Worm (Caenorhabditis elegans) whole organism, L2 larva: ENCODE measurements around the gene arcp-1.
A peak's percentile ranks its signal among the peaks of the same experiment; 100 is the strongest.

Experiments
- F13H6.1 ChIP-seq: sonication (generic microtip); optimal IDR thresholded peaks from 2 replicates; lab custom pipeline; 2016; ENCODE audit warnings: missing genetic modification characterization, missing compliant biosample characterization
- mab-5 ChIP-seq: fragments of 150-350 bp; optimal IDR thresholded peaks from 2 replicates; lab custom pipeline; 2014; ENCODE audit warnings: missing biosample characterization, missing genetic modification characterization
- nhr-21 ChIP-seq: fragments of 150-350 bp; optimal IDR thresholded peaks from 2 replicates; lab custom pipeline; 2014; ENCODE audit warnings: missing biosample characterization, missing genetic modification characterization
- peb-1 ChIP-seq: fragments of 150-350 bp; optimal IDR thresholded peaks from 2 replicates; lab custom pipeline; 2014; ENCODE audit warnings: missing biosample characterization, missing genetic modification characterization
- unc-55 ChIP-seq: fragments of 150-350 bp; sonication (generic microtip); optimal IDR thresholded peaks from 3 replicates; lab custom pipeline; 2014; ENCODE audit warnings: missing biosample characterization, missing genetic modification reagents, missing genetic modification characterization
- ztf-1 ChIP-seq: fragments of 200-800 bp; sonication (Bioruptor generic); conservative IDR thresholded peaks from 2 replicates; pipeline ENCODE4 v1.3.6; 2022; ENCODE audit warnings: missing genetic modification characterization, missing compliant biosample characterization

Gene arcp-1

DNA sequence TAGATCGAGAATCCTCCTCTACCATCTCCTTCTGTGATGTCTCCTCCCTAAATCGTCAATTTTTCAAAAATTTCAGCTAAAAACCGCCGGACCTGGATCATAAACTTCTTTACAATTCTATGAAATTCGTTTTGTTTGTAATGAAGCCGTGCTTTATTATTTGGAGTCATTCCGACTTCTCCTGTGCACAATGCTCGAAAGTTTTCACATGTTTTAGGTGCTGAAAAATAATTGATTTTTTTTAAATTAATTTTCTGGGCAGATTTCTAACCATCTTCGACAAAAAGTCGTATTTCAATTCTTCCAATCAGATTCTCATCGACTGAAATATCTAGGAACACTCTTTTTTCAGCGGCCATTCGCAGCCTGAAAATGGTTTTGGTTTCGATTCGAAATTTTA, 59.9 kb downstream of the arcp-1 start, which contains the start of gene cyn-9:
TSS of gene cyn-9 (minus strand) at position 366 of the 400 bp plus-strand sequence.
- no peak for TF ChIP-seq mab-5 (tag; lab: Kevin White, UChicago)
- peak; percentile 11 for TF ChIP-seq nhr-21 (tag; lab: Kevin White, UChicago)

DNA sequence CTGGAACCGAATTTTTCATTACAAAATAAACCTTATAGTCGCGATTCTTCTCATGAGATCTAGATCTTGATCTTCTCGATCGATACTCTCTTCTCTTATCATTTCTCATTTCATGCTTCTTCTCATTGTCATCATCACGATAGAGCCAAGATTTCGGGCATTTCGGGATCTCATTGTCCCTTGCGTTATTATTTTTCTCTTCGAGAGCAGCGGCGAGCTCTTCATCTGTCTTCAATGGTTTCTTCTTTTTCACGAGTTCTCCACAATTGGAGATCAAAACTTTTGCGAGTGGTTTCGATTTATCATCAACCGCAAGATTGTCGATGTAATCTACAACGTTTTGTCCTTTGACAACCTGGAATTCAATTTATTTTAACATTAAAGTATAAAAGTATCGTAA, 60.8 kb downstream of the arcp-1 start:
- TF ChIP-seq peb-1 (tag; lab: Kevin White, UChicago) = no peak
- TF ChIP-seq F13H6.1 (tag; lab: Kevin White, UChicago) = no peak
- no peak for TF ChIP-seq ztf-1 (GFP tag; lab: Robert Waterston, UW)
- no peak for TF ChIP-seq unc-55
